Fruit fly (Drosophila melanogaster): Measurements from ENCODE around the gene CG32547.

- TF ChIP-seq psq (optimal IDR thresholded peaks at IDR 0.05) = no peak
- TF ChIP-seq pan (optimal IDR thresholded peaks at IDR 0.05) = no peak
- TF ChIP-seq usp (GFP tag; optimal IDR thresholded peaks at IDR 0.05) = no peak
- no peak for TF ChIP-seq EcR (GFP tag; optimal IDR thresholded peaks at IDR 0.05)
- TF ChIP-seq CG8478 (optimal IDR thresholded peaks at IDR 0.05) = no peak
These were observed 36.8 kb upstream of the CG32547 start for dm6 chrX:18515988-18516541.

All from whole organism.